Worm (Caenorhabditis elegans): Measurements from ENCODE around the gene B0432.14.
A peak's percentile ranks its signal among the peaks of the same experiment; 100 is the strongest.

Gene B0432.14

ce11 chrII:255124-255523 lies 9.0 kb upstream of the B0432.14 start:
- TF ChIP-seq mbf-1 (tag; optimal IDR thresholded peaks at IDR 0.05) (peak; percentile 7), elt-3 (tag; optimal IDR thresholded peaks at IDR 0.05) (no peak), fos-1 (tag; optimal IDR thresholded peaks at IDR 0.05) (peak; percentile 90), aly-2 (tag; optimal IDR thresholded peaks at IDR 0.05) (no peak), Y55F3AM.14 (GFP tag; optimal IDR thresholded peaks at IDR 0.05) (peak; percentile 72), lin-11 (tag; optimal IDR thresholded peaks at IDR 0.05) (peak; percentile 98), ztf-1 (GFP tag; conservative IDR thresholded peaks at IDR 0.05) (no peak), mab-5 (tag; optimal IDR thresholded peaks at IDR 0.05) (peak; percentile 96), R02D3.7 (tag; optimal IDR thresholded peaks at IDR 0.05) (peak; percentile 61), C34F6.9 (tag; optimal IDR thresholded peaks at IDR 0.05) (peak; percentile 97), nhr-6 (tag; optimal IDR thresholded peaks at IDR 0.05) (peak; percentile 90), unc-62 (GFP tag; optimal IDR thresholded peaks at IDR 0.05) (no peak), nhr-11 (tag; optimal IDR thresholded peaks at IDR 0.05) (no peak), zag-1 (tag; optimal IDR thresholded peaks at IDR 0.05) (peak; percentile 85), lin-13 (GFP tag; optimal IDR thresholded peaks at IDR 0.05) (peak; percentile 97), nhr-23 (tag; optimal IDR thresholded peaks at IDR 0.05) (no peak), sma-3 (GFP tag; optimal IDR thresholded peaks at IDR 0.05) (peak; percentile 98), crh-2 (tag; optimal IDR thresholded peaks at IDR 0.05) (peak; percentile 96), ama-1 (optimal IDR thresholded peaks at IDR 0.05) (no peak), sem-4 (tag; optimal IDR thresholded peaks at IDR 0.05) (peak; percentile 89), ceh-82 (tag; optimal IDR thresholded peaks at IDR 0.05) (peak; percentile 89), sma-9 (GFP tag; optimal IDR thresholded peaks at IDR 0.05) (peak; percentile 96), sma-9 (tag; optimal IDR thresholded peaks at IDR 0.05) (no peak), blmp-1 (tag; optimal IDR thresholded peaks at IDR 0.05; ENCODE audit: insufficient read depth) (peak; percentile 70), unc-39 (tag; optimal IDR thresholded peaks at IDR 0.05) (no peak), lin-39 (tag; optimal IDR thresholded peaks at IDR 0.05) (no peak), nhr-21 (tag; optimal IDR thresholded peaks at IDR 0.05) (peak; percentile 92), nhr-129 (tag; optimal IDR thresholded peaks at IDR 0.05) (peak; percentile 95), unc-55 (GFP tag; optimal IDR thresholded peaks at IDR 0.05) (peak; percentile 99), ceh-16 (tag; optimal IDR thresholded peaks at IDR 0.05) (peak; percentile 55), ztf-4 (tag; optimal IDR thresholded peaks at IDR 0.05) (peak; percentile 84), F13H6.1 (tag; optimal IDR thresholded peaks at IDR 0.05) (peak; percentile 97), nhr-77 (tag; optimal IDR thresholded peaks at IDR 0.05) (peak; percentile 64), nhr-10 (tag; optimal IDR thresholded peaks at IDR 0.05) (peak; percentile 63), lsy-2 (tag; optimal IDR thresholded peaks at IDR 0.05) (peak; percentile 90 to 95), dmd-4 (tag; optimal IDR thresholded peaks at IDR 0.05) (no peak), egl-27 (tag; optimal IDR thresholded peaks at IDR 0.05) (peak; percentile 90), nhr-25 (tag; optimal IDR thresholded peaks at IDR 0.05) (peak; percentile 95), mdl-1 (tag; optimal IDR thresholded peaks at IDR 0.05) (peak; percentile 46 to 67), peb-1 (tag; optimal IDR thresholded peaks at IDR 0.05) (no peak), alr-1 (tag; optimal IDR thresholded peaks at IDR 0.05) (no peak), gmeb-1 (tag; optimal IDR thresholded peaks at IDR 0.05) (peak; percentile 95), ZK546.5 (tag; optimal IDR thresholded peaks at IDR 0.05) (peak; percentile 69), snpc-4 (tag; optimal IDR thresholded peaks at IDR 0.05) (peak; percentile 91), nhr-237 (tag; optimal IDR thresholded peaks at IDR 0.05) (peak; percentile 75), nhr-12 (tag; optimal IDR thresholded peaks at IDR 0.05) (no peak), skn-1 (tag; optimal IDR thresholded peaks at IDR 0.05) (peak; percentile 95), ztf-11 (tag; optimal IDR thresholded peaks at IDR 0.05) (peak; percentile 58), elt-1 (tag; optimal IDR thresholded peaks at IDR 0.05) (no peak)

All from whole organism, L2 larva.